Fruit fly (Drosophila melanogaster) whole organism, embryonic: ENCODE measurements around the gene CG14339.

ENCODE experiments used
- ATbp ChIP-seq: fragments of 200-800 bp; sonication (Bioruptor generic); optimal IDR thresholded peaks from 2 replicates; lab custom pipeline; 2017; ENCODE audit warnings: missing biosample characterization, mild to moderate bottlenecking, missing genetic modification characterization, missing genetic modification reagents
- B-H2 ChIP-seq: fragments of 200-800 bp; sonication (Bioruptor generic); optimal IDR thresholded peaks from 2 replicates; lab custom pipeline; 2018; ENCODE audit warnings: missing biosample characterization, mild to moderate bottlenecking, missing genetic modification characterization
- BEAF-32 ChIP-seq: fragments of 200-800 bp; sonication (Bioruptor generic); optimal IDR thresholded peaks from 3 replicates; lab custom pipeline; 2017; ENCODE audit warnings: missing biosample characterization, missing genetic modification characterization, mild to moderate bottlenecking, moderate library complexity, missing genetic modification reagents
- CG10565 ChIP-seq: fragments of 200-800 bp; sonication (Bioruptor generic); optimal IDR thresholded peaks from 3 replicates; lab custom pipeline; 2016; ENCODE audit warnings: missing biosample characterization, mild to moderate bottlenecking, missing genetic modification characterization
- CG11560 ChIP-seq: fragments of 200-800 bp; sonication (Bioruptor generic); IDR thresholded peaks from 3 replicates; pipeline ENCODE4 v1.3.6; 2022; ENCODE audit warnings: missing biosample characterization, missing genetic modification characterization
- CG11696 ChIP-seq: fragments of 200-800 bp; sonication (Bioruptor generic); IDR thresholded peaks from 2 replicates; pipeline ENCODE4 v1.3.6; 2022; ENCODE audit warnings: missing biosample characterization, missing genetic modification characterization
- CG12219 ChIP-seq: fragments of 200-800 bp; sonication (Bioruptor generic); optimal IDR thresholded peaks from 3 replicates; lab custom pipeline; 2018; ENCODE audit warnings: missing biosample characterization, mild to moderate bottlenecking, missing genetic modification characterization
- CG13287 ChIP-seq: fragments of 200-800 bp; sonication (Bioruptor generic); IDR thresholded peaks from 2 replicates; pipeline ENCODE4 v1.3.6; 2022; ENCODE audit warnings: missing biosample characterization, missing genetic modification characterization; ENCODE audit not compliant: partially characterized antibody
- CG13894 ChIP-seq: fragments of 200-800 bp; sonication (Bioruptor generic); optimal IDR thresholded peaks from 3 replicates; lab custom pipeline; 2018; ENCODE audit warnings: missing biosample characterization, mild to moderate bottlenecking, missing genetic modification characterization, moderate library complexity
- CG3163 ChIP-seq: fragments of 200-800 bp; sonication (Bioruptor generic); optimal IDR thresholded peaks from 3 replicates; lab custom pipeline; 2016; ENCODE audit warnings: missing biosample characterization, missing genetic modification characterization
- CG34422 ChIP-seq: fragments of 200-800 bp; sonication (Bioruptor generic); IDR thresholded peaks from 3 replicates; pipeline ENCODE4 v1.3.6; 2022; ENCODE audit warnings: missing biosample characterization, missing genetic modification characterization
- CG4404 ChIP-seq: fragments of 200-800 bp; sonication (Bioruptor generic); IDR thresholded peaks from 2 replicates; pipeline ENCODE4 v1.3.6; 2022; ENCODE audit warnings: missing biosample characterization, missing genetic modification characterization
- CG4820 ChIP-seq: fragments of 200-800 bp; sonication (Bioruptor generic); optimal IDR thresholded peaks from 3 replicates; lab custom pipeline; 2016; ENCODE audit warnings: missing biosample characterization, missing genetic modification characterization
- CG5953 ChIP-seq: fragments of 200-800 bp; sonication (Bioruptor generic); IDR thresholded peaks from 2 replicates; pipeline ENCODE4 v1.3.6; 2022; ENCODE audit warnings: missing biosample characterization, missing genetic modification characterization
- CG6854 ChIP-seq: fragments of 200-800 bp; sonication (Bioruptor generic); optimal IDR thresholded peaks from 3 replicates; lab custom pipeline; 2017; ENCODE audit warnings: missing biosample characterization, mild to moderate bottlenecking, missing genetic modification characterization
- CG8944 ChIP-seq: fragments of 200-800 bp; sonication (Bioruptor generic); optimal IDR thresholded peaks from 3 replicates; lab custom pipeline; 2016; ENCODE audit warnings: missing biosample characterization, missing genetic modification characterization
- CG9932 ChIP-seq: fragments of 200-800 bp; sonication (Bioruptor generic); IDR thresholded peaks from 2 replicates; pipeline ENCODE4 v1.3.6; 2022; ENCODE audit warnings: missing biosample characterization, missing genetic modification characterization
- Dll ChIP-seq: fragments of 200-800 bp; sonication (Bioruptor generic); IDR thresholded peaks from 4 replicates; pipeline ENCODE4 v1.3.6; 2022; ENCODE audit warnings: missing biosample characterization, missing genetic modification characterization; ENCODE audit not compliant: partially characterized antibody
- Fer3 ChIP-seq: fragments of 200-800 bp; sonication (Bioruptor generic); optimal IDR thresholded peaks from 2 replicates; lab custom pipeline; 2018; ENCODE audit warnings: missing biosample characterization, mild to moderate bottlenecking, missing genetic modification characterization, moderate library complexity
- HLH54F ChIP-seq: fragments of 200-800 bp; sonication (Bioruptor generic); optimal IDR thresholded peaks from 3 replicates; lab custom pipeline; 2016; ENCODE audit warnings: missing biosample characterization, missing genetic modification characterization
- Hr51 ChIP-seq, 2 experiments: fragments of 200-800 bp; sonication (Bioruptor generic); optimal IDR thresholded peaks; 2 replicates in 1 of 2; 3 replicates in 1 of 2; lab custom pipeline; 2016 to 2018; ENCODE audit warnings: missing biosample characterization in 2 of 2, missing genetic modification characterization in 2 of 2, mild to moderate bottlenecking in 1 of 2, moderate library complexity in 1 of 2
- Lhr ChIP-seq: fragments of 200-800 bp; sonication (Bioruptor generic); optimal IDR thresholded peaks from 3 replicates; lab custom pipeline; 2017; ENCODE audit warnings: mild to moderate bottlenecking, missing biosample characterization, missing genetic modification reagents, missing genetic modification characterization
- Oli ChIP-seq: fragments of 200-800 bp; sonication (Bioruptor generic); optimal IDR thresholded peaks from 2 replicates; lab custom pipeline; 2018; ENCODE audit warnings: missing biosample characterization, mild to moderate bottlenecking, missing genetic modification characterization, moderate library complexity
- Poxn ChIP-seq: fragments of 200-800 bp; sonication (Bioruptor generic); IDR thresholded peaks from 2 replicates; pipeline ENCODE4 v1.3.6; 2022; ENCODE audit warnings: missing biosample characterization, missing genetic modification characterization
- Tbp ChIP-seq: fragments of >200 bp; optimal IDR thresholded peaks from 2 replicates; lab custom pipeline; 2018; ENCODE audit warnings: missing biosample characterization, missing genetic modification characterization
- Trl ChIP-seq, 3 experiments: fragments of >200 bp in 2 of 3; fragments of 200-800 bp in 1 of 3; sonication (Bioruptor generic) in 1 of 3; optimal IDR thresholded peaks; 2 replicates in 1 of 3; 3 replicates in 2 of 3; lab custom pipeline; 2016 to 2017; ENCODE audit warnings: missing biosample characterization in 1 of 3, missing genetic modification characterization in 1 of 3
- Usf ChIP-seq: fragments of 200-800 bp; sonication (Bioruptor generic); optimal IDR thresholded peaks from 2 replicates; lab custom pipeline; 2017; ENCODE audit warnings: missing genotype, missing biosample characterization, missing genetic modification characterization
- ash1 ChIP-seq: fragments of 200-800 bp; sonication (Bioruptor generic); optimal IDR thresholded peaks from 2 replicates; lab custom pipeline; 2018; ENCODE audit warnings: missing biosample characterization, mild to moderate bottlenecking, missing genetic modification characterization
- crc ChIP-seq: fragments of 200-800 bp; sonication (Bioruptor generic); optimal IDR thresholded peaks from 2 replicates; lab custom pipeline; 2016; ENCODE audit warnings: missing biosample characterization, missing genetic modification characterization
- dpn ChIP-seq, 2 experiments: fragments of 200-800 bp; sonication (Bioruptor generic); optimal IDR thresholded peaks; 3 replicates each; lab custom pipeline; 2016; ENCODE audit warnings: missing biosample characterization in 2 of 2, missing genetic modification characterization in 2 of 2
- eve ChIP-seq, 2 experiments: fragments of >200 bp; optimal IDR thresholded peaks; 2 replicates each; lab custom pipeline; 2017; ENCODE audit warnings: missing biosample characterization in 2 of 2, missing genetic modification characterization in 2 of 2
- gem ChIP-seq: fragments of 200-800 bp; sonication (Bioruptor generic); optimal IDR thresholded peaks from 2 replicates; lab custom pipeline; 2019; ENCODE audit warnings: missing biosample characterization, mild to moderate bottlenecking, missing genetic modification characterization, moderate library complexity
- gro ChIP-seq: fragments of 200-800 bp; sonication (Bioruptor generic); optimal IDR thresholded peaks from 2 replicates; lab custom pipeline; 2016; ENCODE audit warnings: missing biosample characterization, missing genetic modification characterization
- gt ChIP-seq: fragments of 200-800 bp; sonication (Bioruptor generic); IDR thresholded peaks from 2 replicates; pipeline ENCODE4 v1.3.6; 2022; ENCODE audit warnings: missing biosample characterization, missing genetic modification characterization
- hbn ChIP-seq: fragments of 200-800 bp; sonication (Bioruptor generic); IDR thresholded peaks from 2 replicates; pipeline ENCODE4 v1.3.6; 2022; ENCODE audit warnings: missing biosample characterization, missing genetic modification characterization; ENCODE audit not compliant: partially characterized antibody
- hkb ChIP-seq, 2 experiments: fragments of 200-800 bp in 1 of 2; fragments of >200 bp in 1 of 2; sonication (Bioruptor generic) in 1 of 2; IDR thresholded peaks in 1 of 2; optimal IDR thresholded peaks in 1 of 2; 2 replicates each; pipeline versions ENCODE4 v1.3.6 to Lab custom; 2017 to 2022; ENCODE audit warnings: missing biosample characterization in 1 of 2, missing genetic modification characterization in 1 of 2
- ind ChIP-seq: fragments of 200-800 bp; sonication (Bioruptor generic); optimal IDR thresholded peaks from 3 replicates; lab custom pipeline; 2016; ENCODE audit warnings: missing biosample characterization, missing genetic modification characterization
- kay ChIP-seq: fragments of 200-800 bp; sonication (Bioruptor generic); optimal IDR thresholded peaks from 2 replicates; lab custom pipeline; 2016; ENCODE audit warnings: missing biosample characterization, missing genetic modification characterization
- lab ChIP-seq: fragments of 200-800 bp; sonication (Bioruptor generic); optimal IDR thresholded peaks from 3 replicates; lab custom pipeline; 2017; ENCODE audit warnings: missing biosample characterization, missing genetic modification characterization, mild to moderate bottlenecking, moderate library complexity, missing genetic modification reagents
- mam ChIP-seq: fragments of 200-800 bp; sonication (Bioruptor generic); optimal IDR thresholded peaks from 3 replicates; lab custom pipeline; 2016; ENCODE audit warnings: missing biosample characterization, missing genetic modification characterization
- nerfin-1 ChIP-seq: fragments of 200-800 bp; sonication (Bioruptor generic); optimal IDR thresholded peaks from 3 replicates; lab custom pipeline; 2019; ENCODE audit warnings: missing biosample characterization, mild to moderate bottlenecking, missing genetic modification characterization, moderate library complexity
- oc ChIP-seq: fragments of 200-800 bp; sonication (Bioruptor generic); optimal IDR thresholded peaks from 2 replicates; lab custom pipeline; 2018; ENCODE audit warnings: missing biosample characterization, mild to moderate bottlenecking, missing genetic modification characterization, moderate library complexity
- onecut ChIP-seq: fragments of 200-800 bp; sonication (Bioruptor generic); IDR thresholded peaks from 2 replicates; pipeline ENCODE4 v1.3.6; 2022; ENCODE audit warnings: missing biosample characterization, missing genetic modification characterization
- row ChIP-seq: fragments of 200-800 bp; sonication (Bioruptor generic); IDR thresholded peaks from 3 replicates; pipeline ENCODE4 v1.3.6; 2022; ENCODE audit warnings: missing biosample characterization, missing genetic modification characterization
- sc ChIP-seq, 3 experiments: fragments of >200 bp in 2 of 3; fragments of 200-800 bp in 1 of 3; sonication (Bioruptor generic) in 1 of 3; optimal IDR thresholded peaks; 2 replicates in 2 of 3; 3 replicates in 1 of 3; lab custom pipeline; 2017; ENCODE audit warnings: mild to moderate bottlenecking in 1 of 3, missing biosample characterization in 1 of 3, missing genetic modification characterization in 1 of 3, missing genetic modification reagents in 1 of 3
- shn ChIP-seq: fragments of 200-800 bp; sonication (Bioruptor generic); optimal IDR thresholded peaks from 3 replicates; lab custom pipeline; 2016; ENCODE audit warnings: missing biosample characterization, missing genetic modification characterization
- sug ChIP-seq: fragments of 200-800 bp; optimal IDR thresholded peaks from 2 replicates; lab custom pipeline; 2019; ENCODE audit warnings: missing biosample characterization, mild to moderate bottlenecking, missing genetic modification characterization, moderate library complexity
- vnd ChIP-seq: fragments of 200-800 bp; sonication (Bioruptor generic); IDR thresholded peaks from 3 replicates; pipeline ENCODE4 v1.3.6; 2022; ENCODE audit warnings: missing biosample characterization, missing genetic modification characterization; ENCODE audit not compliant: partially characterized antibody

CG14339 gene

dm6 chr2L:1121942-1122710 is 13.8 kb downstream of the CG14339 start (continued):
- TF ChIP-seq lab (GFP tag; lab: Kevin White, UChicago) (no peak), B-H2 (GFP tag; lab: Kevin White, UChicago) (no peak), sug (peak; percentile 9), mam (GFP tag; lab: Kevin White, UChicago) (no peak), ind (GFP tag; lab: Kevin White, UChicago) (no peak), Poxn (no peak), hkb (optimal IDR thresholded peaks at IDR 0.05; lab: Kevin White, UChicago) (no peak), hkb (GFP tag; IDR thresholded peaks at IDR 0.05; lab: Robert Waterston, UW) (no peak), onecut (GFP tag; lab: Robert Waterston, UW) (no peak), CG13287 (no peak), CG10565 (no peak), kay (no peak), CG12219 (GFP tag; lab: Kevin White, UChicago) (no peak), Lhr (GFP tag; lab: Kevin White, UChicago) (no peak), CG11696 (GFP tag; lab: Robert Waterston, UW) (no peak), oc (peak; percentile 15), row (no peak), gro (no peak), sc (optimal IDR thresholded peaks at IDR 0.05; lab: Kevin White, UChicago) (no peak), sc (GFP tag; optimal IDR thresholded peaks at IDR 0.05; lab: Kevin White, UChicago) (no peak), BEAF-32 (GFP tag; lab: Kevin White, UChicago) (no peak), CG11560 (tag; lab: Robert Waterston, UW) (no peak), CG13894 (tag; lab: Kevin White, UChicago) (no peak), gem (tag; lab: Kevin White, UChicago) (peak; percentile 14), Usf (GFP tag; lab: Kevin White, UChicago) (no peak), ATbp (GFP tag; lab: Kevin White, UChicago) (peak; percentile 42), Tbp (GFP tag; lab: Kevin White, UChicago) (no peak), Dll (GFP tag; lab: Robert Waterston, UW) (no peak), nerfin-1 (no peak), shn (no peak), CG9932 (no peak), hbn (GFP tag; lab: Robert Waterston, UW) (no peak), CG5953 (GFP tag; lab: Robert Waterston, UW) (no peak), CG6854 (no peak), CG4820 (GFP tag; lab: Kevin White, UChicago) (no peak), Oli (tag; lab: Kevin White, UChicago) (no peak), gt (GFP tag; lab: Robert Waterston, UW) (no peak), dpn (GFP tag; optimal IDR thresholded peaks at IDR 0.05; lab: Kevin White, UChicago) (no peak), eve (GFP tag; optimal IDR thresholded peaks at IDR 0.05; lab: Kevin White, UChicago) (no peak), CG34422 (GFP tag; lab: Robert Waterston, UW) (no peak), crc (GFP tag; lab: Kevin White, UChicago) (no peak), ash1 (GFP tag; lab: Kevin White, UChicago) (no peak), Fer3 (tag; lab: Kevin White, UChicago) (no peak), vnd (GFP tag; lab: Robert Waterston, UW) (no peak), CG8944 (GFP tag; lab: Kevin White, UChicago) (no peak), CG3163 (GFP tag; lab: Kevin White, UChicago) (no peak), CG4404 (GFP tag; lab: Robert Waterston, UW) (no peak), HLH54F (GFP tag; lab: Kevin White, UChicago) (no peak), Hr51 (GFP tag; optimal IDR thresholded peaks at IDR 0.05; lab: Kevin White, UChicago) (peak in 1 of 2 experiments; percentile 15), Trl (optimal IDR thresholded peaks at IDR 0.05; lab: Kevin White, UChicago) (no peak), Trl (GFP tag; optimal IDR thresholded peaks at IDR 0.05; lab: Kevin White, UChicago) (no peak)
